Worm (Caenorhabditis elegans) whole organism, L1 larva: ENCODE data around the gene ZC302.3.

Experiments
- C16A3.4 ChIP-seq: fragments of 150-350 bp; optimal IDR thresholded peaks from 2 replicates; lab custom pipeline; 2014; ENCODE audit warnings: missing biosample characterization, missing genetic modification characterization
- C34B4.2 ChIP-seq: sonication (generic microtip); optimal IDR thresholded peaks from 2 replicates; lab custom pipeline; 2017; ENCODE audit warnings: mild to moderate bottlenecking, missing genetic modification characterization, missing compliant biosample characterization
- aha-1 ChIP-seq: fragments of 150-350 bp; optimal IDR thresholded peaks from 2 replicates; lab custom pipeline; 2014; ENCODE audit warnings: missing biosample characterization, missing genetic modification characterization
- alr-1 ChIP-seq: fragments of 200-800 bp; sonication (Bioruptor generic); optimal IDR thresholded peaks from 2 replicates; lab custom pipeline; 2018; ENCODE audit warnings: borderline replicate concordance, mild to moderate bottlenecking, missing genetic modification characterization, missing compliant biosample characterization
- ceh-8 ChIP-seq: fragments of 200-800 bp; sonication (Bioruptor generic); optimal IDR thresholded peaks from 2 replicates; lab custom pipeline; 2018; ENCODE audit warnings: mild to moderate bottlenecking, missing genetic modification characterization, moderate library complexity, missing compliant biosample characterization
- ceh-82 ChIP-seq, 3 experiments: fragments of 150-350 bp in 1 of 3; sonication (generic microtip) in 2 of 3; optimal IDR thresholded peaks; 2 replicates each; lab custom pipeline; 2014 to 2017; ENCODE audit warnings: missing biosample characterization in 3 of 3, missing genetic modification characterization in 3 of 3
- ceh-88 ChIP-seq: fragments of 200-800 bp; sonication (Bioruptor generic); IDR thresholded peaks from 2 replicates; pipeline ENCODE4 v1.3.6; 2022; ENCODE audit warnings: missing genetic modification characterization, missing compliant biosample characterization
- ceh-90 ChIP-seq: sonication (generic microtip); optimal IDR thresholded peaks from 2 replicates; lab custom pipeline; 2016; ENCODE audit warnings: missing genetic modification characterization, missing compliant biosample characterization
- ces-1 ChIP-seq: fragments of 150-350 bp; optimal IDR thresholded peaks from 2 replicates; lab custom pipeline; 2014; ENCODE audit warnings: missing biosample characterization, missing genetic modification reagents, missing genetic modification characterization
- efl-1 ChIP-seq, 4 experiments: fragments of 150-350 bp; optimal IDR thresholded peaks in 3 of 4; peaks in 1 of 4; 1 replicate in 1 of 4; 2 replicates in 3 of 4; lab custom pipeline; 2014; ENCODE audit warnings: missing biosample characterization in 2 of 4, missing genetic modification characterization in 2 of 4, missing genetic modification reagents in 2 of 4
- elt-2 ChIP-seq: sonication (generic microtip); optimal IDR thresholded peaks from 2 replicates; lab custom pipeline; 2016; ENCODE audit warnings: missing genetic modification characterization, mild to moderate bottlenecking, inconsistent platforms, missing compliant biosample characterization, missing genetic modification reagents
- fkh-4 ChIP-seq: sonication (generic microtip); optimal IDR thresholded peaks from 2 replicates; lab custom pipeline; 2016; ENCODE audit warnings: missing compliant biosample characterization, missing genetic modification characterization, borderline replicate concordance
- fkh-8 ChIP-seq: sonication (generic microtip); optimal IDR thresholded peaks from 2 replicates; lab custom pipeline; 2016; ENCODE audit warnings: mild to moderate bottlenecking, missing genetic modification characterization, missing compliant biosample characterization
- hlh-17 ChIP-seq: fragments of 200-800 bp; sonication (Bioruptor generic); optimal IDR thresholded peaks from 2 replicates; lab custom pipeline; 2018; ENCODE audit warnings: missing genetic modification characterization, mild to moderate bottlenecking, missing compliant biosample characterization, moderate library complexity, borderline replicate concordance
- hpl-2 ChIP-seq: fragments of 150-350 bp; optimal IDR thresholded peaks from 2 replicates; lab custom pipeline; 2014; ENCODE audit warnings: missing biosample characterization, missing genetic modification reagents, missing genetic modification characterization
- irx-1 ChIP-seq: sonication (generic microtip); optimal IDR thresholded peaks from 2 replicates; lab custom pipeline; 2016; ENCODE audit warnings: missing genetic modification characterization, missing compliant biosample characterization
- isw-1 ChIP-seq: fragments of 200-800 bp; sonication (Bioruptor generic); IDR thresholded peaks from 2 replicates; pipeline ENCODE4 v1.3.6; 2022; ENCODE audit warnings: missing genetic modification characterization, missing compliant biosample characterization
- jun-1 ChIP-seq: fragments of 150-350 bp; optimal IDR thresholded peaks from 2 replicates; lab custom pipeline; 2014; ENCODE audit warnings: missing biosample characterization, missing genetic modification reagents, missing genetic modification characterization
- lin-14 ChIP-seq: fragments of 200-800 bp; sonication (Bioruptor generic); optimal IDR thresholded peaks from 2 replicates; lab custom pipeline; 2018; ENCODE audit warnings: mild to moderate bottlenecking, missing genetic modification characterization, moderate library complexity, missing compliant biosample characterization
- lin-35 ChIP-seq, 2 experiments: fragments of 150-350 bp; optimal IDR thresholded peaks; 2 replicates each; lab custom pipeline; 2014; ENCODE audit warnings: missing biosample characterization in 2 of 2, missing genetic modification characterization in 2 of 2, missing genetic modification reagents in 2 of 2
- mab-9 ChIP-seq: fragments of 200-800 bp; sonication (Bioruptor generic); IDR thresholded peaks from 2 replicates; pipeline ENCODE4 v1.3.6; 2022; ENCODE audit warnings: missing genetic modification reagents, missing genetic modification characterization, missing compliant biosample characterization
- mdl-1 ChIP-seq, 2 experiments: fragments of 150-350 bp; optimal IDR thresholded peaks; 2 replicates each; lab custom pipeline; 2014 to 2017; ENCODE audit warnings: missing biosample characterization in 2 of 2, missing genetic modification characterization in 2 of 2, inconsistent platforms in 1 of 2
- nhr-19 ChIP-seq: fragments of 200-800 bp; sonication (Bioruptor generic); conservative IDR thresholded peaks from 2 replicates; pipeline ENCODE4 v1.3.6; 2022; ENCODE audit warnings: missing genetic modification characterization, missing compliant biosample characterization
- nhr-237 ChIP-seq: fragments of 150-350 bp; optimal IDR thresholded peaks from 2 replicates; lab custom pipeline; 2014; ENCODE audit warnings: missing biosample characterization, missing genetic modification characterization
- nhr-28 ChIP-seq: fragments of 150-350 bp; optimal IDR thresholded peaks from 2 replicates; lab custom pipeline; 2014; ENCODE audit warnings: missing biosample characterization, missing genetic modification characterization
- nhr-71 ChIP-seq: sonication (generic microtip); optimal IDR thresholded peaks from 2 replicates; lab custom pipeline; 2016; ENCODE audit warnings: mild to moderate bottlenecking, missing genetic modification characterization, moderate library complexity, missing compliant biosample characterization
- nhr-85 ChIP-seq: sonication (generic microtip); peaks from one replicate; lab custom pipeline; 2016; ENCODE audit warnings: missing genetic modification characterization, inconsistent platforms, missing compliant biosample characterization
- pax-3 ChIP-seq: fragments of 200-800 bp; sonication (Bioruptor generic); optimal IDR thresholded peaks from 2 replicates; lab custom pipeline; 2018; ENCODE audit warnings: mild to moderate bottlenecking, missing genetic modification characterization, moderate library complexity, missing compliant biosample characterization
- skn-1 ChIP-seq: fragments of 150-350 bp; optimal IDR thresholded peaks from 2 replicates; lab custom pipeline; 2014; ENCODE audit warnings: missing biosample characterization, missing genetic modification characterization
- sox-4 ChIP-seq: sonication (generic microtip); optimal IDR thresholded peaks from 2 replicates; lab custom pipeline; 2016; ENCODE audit warnings: missing genetic modification characterization, missing compliant biosample characterization
- sptf-1 ChIP-seq: fragments of 150-350 bp; optimal IDR thresholded peaks from 2 replicates; lab custom pipeline; 2014; ENCODE audit warnings: missing biosample characterization, missing genetic modification characterization
- tbx-2 ChIP-seq: sonication (generic microtip); optimal IDR thresholded peaks from 2 replicates; lab custom pipeline; 2016; ENCODE audit warnings: missing genetic modification characterization, missing compliant biosample characterization
- unc-30 ChIP-seq: sonication (generic microtip); optimal IDR thresholded peaks from 2 replicates; lab custom pipeline; 2017; ENCODE audit warnings: missing biosample characterization, missing genetic modification characterization
- unc-98 ChIP-seq: fragments of 200-800 bp; sonication (Bioruptor generic); IDR thresholded peaks from 2 replicates; pipeline ENCODE4 v1.3.6; 2022; ENCODE audit warnings: missing genetic modification characterization, missing compliant biosample characterization
- vab-15 ChIP-seq: sonication (generic microtip); optimal IDR thresholded peaks from 2 replicates; lab custom pipeline; 2017; ENCODE audit warnings: missing genotype, mild to moderate bottlenecking, missing genetic modification characterization, missing compliant biosample characterization
- xbp-1 ChIP-seq: sonication (generic microtip); optimal IDR thresholded peaks from 2 replicates; lab custom pipeline; 2016; ENCODE audit warnings: missing genetic modification characterization, missing compliant biosample characterization
- ztf-11 ChIP-seq, 2 experiments: sonication (generic microtip); optimal IDR thresholded peaks; 2 replicates each; lab custom pipeline; 2016 to 2017; ENCODE audit warnings: missing genetic modification characterization in 2 of 2, missing biosample characterization in 1 of 2, missing compliant biosample characterization in 1 of 2

ZC302.3 gene

ce11 chrV:10741357-10741756, at the start of gene ZC302.3:
Gene ZC302.3, minus strand, starts transcription at chrV:10741457.
- no peak for TF ChIP-seq hlh-17
- no peak for TF ChIP-seq efl-1 (optimal IDR thresholded peaks at IDR 0.05; lab: Kevin White, UChicago)
- peak in 1 of 2 experiments; percentile 69 for TF ChIP-seq efl-1 (GFP tag; optimal IDR thresholded peaks at IDR 0.05 in 1 of 2; lab: Kevin White, UChicago)

- TF ChIP-seq C34B4.2 (tag; lab: Kevin White, UChicago) (no peak), mdl-1 (tag; optimal IDR thresholded peaks at IDR 0.05; lab: Kevin White, UChicago) (no peak), ceh-88 (no peak), ceh-82 (tag; optimal IDR thresholded peaks at IDR 0.05; lab: Kevin White, UChicago) (no peak), isw-1 (GFP tag; lab: Robert Waterston, UW) (no peak), C16A3.4 (tag; lab: Kevin White, UChicago) (no peak), fkh-8 (no peak), hpl-2 (no peak), lin-14 (GFP tag; lab: Kevin White, UChicago) (no peak), mab-9 (GFP tag; lab: Robert Waterston, UW) (no peak), unc-30 (tag; lab: Kevin White, UChicago) (no peak), lin-35 (GFP tag; optimal IDR thresholded peaks at IDR 0.05; lab: Kevin White, UChicago) (no peak)
Measured at ce11 chrV:10790921-10791320, 49.7 kb upstream of the ZC302.3 start, which contains the start of gene D1054.9. Gene D1054.9, minus strand, starts transcription at chrV:10791057.

ce11 chrV:10784011-10784410, 42.8 kb upstream of the ZC302.3 start, which contains the start of gene D1054.8:
Gene D1054.8, plus strand, starts transcription at chrV:10784311.
- TF ChIP-seq efl-1 (optimal IDR thresholded peaks at IDR 0.05; lab: Kevin White, UChicago): no peak
- no peak for TF ChIP-seq efl-1 (GFP tag; optimal IDR thresholded peaks at IDR 0.05 in 1 of 2; lab: Kevin White, UChicago)
- TF ChIP-seq pax-3 (tag; lab: Kevin White, UChicago): no peak
- no peak for TF ChIP-seq tbx-2 (tag; lab: Kevin White, UChicago)
- no peak for TF ChIP-seq xbp-1
- no peak for TF ChIP-seq nhr-71 (tag; lab: Kevin White, UChicago)
- no peak for TF ChIP-seq ceh-90
- TF ChIP-seq irx-1 (tag; lab: Kevin White, UChicago): no peak

- TF ChIP-seq jun-1 (tag; lab: Kevin White, UChicago) (peak; percentile 30), lin-14 (GFP tag; lab: Kevin White, UChicago) (no peak), elt-2 (peak; percentile 94)
- TF ChIP-seq, all 84 proteins: peak for 2
Measured at ce11 chrV:10776528-10777055, 35.3 kb upstream of the ZC302.3 start, which contains the start of gene D1054.5. Gene D1054.5, minus strand, starts transcription at chrV:10776578.

ce11 chrV:10773216-10773615, 32.0 kb upstream of the ZC302.3 start:
- TF ChIP-seq nhr-85 (tag; lab: Kevin White, UChicago) (peak; percentile 19), skn-1 (tag; lab: Kevin White, UChicago) (no peak)

ce11 chrV:10771390-10771789, 30.1 kb upstream of the ZC302.3 start, which contains the start of gene D1054.3:
Gene D1054.3, plus strand, starts transcription at chrV:10771451.
- TF ChIP-seq nhr-85 (tag; lab: Kevin White, UChicago) (no peak), sox-4 (tag; lab: Kevin White, UChicago) (no peak), unc-98 (no peak), ceh-82 (tag; optimal IDR thresholded peaks at IDR 0.05; lab: Kevin White, UChicago) (no peak), pax-3 (tag; lab: Kevin White, UChicago) (no peak), nhr-19 (GFP tag; lab: Robert Waterston, UW) (no peak), fkh-4 (tag; lab: Kevin White, UChicago) (no peak), hlh-17 (no peak), aha-1 (no peak), xbp-1 (no peak), nhr-28 (tag; lab: Kevin White, UChicago) (no peak), nhr-237 (tag; lab: Kevin White, UChicago) (no peak), alr-1 (tag; lab: Kevin White, UChicago) (no peak), sptf-1 (tag; lab: Kevin White, UChicago) (no peak), fkh-8 (no peak), ztf-11 (tag; optimal IDR thresholded peaks at IDR 0.05; lab: Kevin White, UChicago) (no peak), vab-15 (tag; lab: Kevin White, UChicago) (no peak), ceh-8 (GFP tag; lab: Kevin White, UChicago) (no peak), ces-1 (GFP tag; lab: Kevin White, UChicago) (no peak)
